Worm (Caenorhabditis elegans): ENCODE measurements around the gene spp-9.

ce11 chrX:11522058-11522757 is 34.6 kb downstream of the spp-9 start, which contains the start of gene sdc-2:
- TF ChIP-seq skn-1 (tag; optimal IDR thresholded peaks at IDR 0.05) (no peak), snpc-4 (tag; optimal IDR thresholded peaks at IDR 0.05) (no peak), unc-39 (tag; optimal IDR thresholded peaks at IDR 0.05) (no peak), ctbp-1 (GFP tag; IDR thresholded peaks at IDR 0.05) (peak; percentile 53; the same call in 1 of the 2 replicates), nhr-11 (tag; optimal IDR thresholded peaks at IDR 0.05) (peak; percentile 75), ztf-11 (tag; optimal IDR thresholded peaks at IDR 0.05) (no peak), egl-27 (tag; optimal IDR thresholded peaks at IDR 0.05) (no peak), nhr-28 (tag; optimal IDR thresholded peaks at IDR 0.05) (peak; percentile 83), cey-2 (tag; optimal IDR thresholded peaks at IDR 0.05; ENCODE audit: borderline replicate concordance, insufficient read depth) (no peak), lsy-2 (tag; optimal IDR thresholded peaks at IDR 0.05) (peak in 1 of 2 experiments; percentile 55), ces-1 (GFP tag; optimal IDR thresholded peaks at IDR 0.05) (no peak), ama-1 (optimal IDR thresholded peaks at IDR 0.05) (no peak), nhr-77 (tag; optimal IDR thresholded peaks at IDR 0.05) (peak; percentile 96), F49E8.2 (tag; optimal IDR thresholded peaks at IDR 0.05; ENCODE audit: borderline replicate concordance) (no peak)

All from whole organism, L4 larva.